Fruit fly (Drosophila melanogaster): ENCODE measurements around the gene CG11658.

CG11658 gene

DNA sequence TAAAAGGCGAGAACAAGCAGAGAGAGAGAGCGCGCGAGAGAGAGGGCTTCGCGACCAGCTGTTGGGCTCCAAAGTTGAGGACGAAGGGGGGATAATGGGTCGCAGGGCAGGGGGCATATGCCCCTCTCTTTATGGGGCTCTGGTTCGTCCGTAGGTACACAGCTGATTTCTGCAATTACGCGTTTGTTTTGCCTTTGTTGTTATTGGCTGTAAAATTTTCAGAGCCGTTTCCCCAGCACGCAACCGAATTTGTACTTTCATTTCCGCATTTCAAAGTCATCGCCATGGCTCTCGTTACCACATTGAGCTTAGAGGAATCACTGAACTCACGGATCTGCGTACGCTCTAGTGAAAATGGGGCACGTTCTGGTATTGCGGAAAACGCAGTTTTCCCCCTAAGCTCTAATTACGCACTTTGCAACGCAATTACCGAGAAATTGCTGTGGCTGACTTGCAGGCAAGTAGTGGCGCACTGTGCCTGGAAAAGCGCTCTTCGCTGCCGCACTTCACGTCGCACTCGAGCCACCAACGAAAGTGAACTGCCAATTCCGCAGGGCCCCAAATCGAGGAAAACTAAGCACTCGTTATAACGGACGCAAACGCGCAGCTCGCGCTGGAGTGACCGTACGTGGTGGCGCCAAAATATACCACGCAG lies at the start of gene CG11658 (continued):
- TF ChIP-seq Stat92E (GFP tag; optimal IDR thresholded peaks at IDR 0.05) (no peak), TFAM (GFP tag; optimal IDR thresholded peaks at IDR 0.05) (no peak), Blimp-1 (GFP tag; optimal IDR thresholded peaks at IDR 0.05) (peak; percentile 68), bbx (GFP tag; IDR thresholded peaks at IDR 0.05; ENCODE audit: partially characterized antibody) (peak; percentile 43; the same call in 1 of the 2 replicates), repo (GFP tag; optimal IDR thresholded peaks at IDR 0.05) (no peak), CG10543 (GFP tag; optimal IDR thresholded peaks at IDR 0.05) (peak; percentile 63), da (GFP tag; optimal IDR thresholded peaks at IDR 0.05) (no peak), CG12391 (tag; optimal IDR thresholded peaks at IDR 0.05) (no peak), Fer3 (tag; optimal IDR thresholded peaks at IDR 0.05) (no peak), CG1602 (GFP tag; optimal IDR thresholded peaks at IDR 0.05) (no peak), CG13424 (tag; optimal IDR thresholded peaks at IDR 0.05) (no peak), insv (GFP tag; optimal IDR thresholded peaks at IDR 0.05) (no peak), Bgb (GFP tag; IDR thresholded peaks at IDR 0.05; ENCODE audit: partially characterized antibody) (peak; percentile 26), peb (GFP tag; IDR thresholded peaks at IDR 0.05) (no peak), crp (GFP tag; optimal IDR thresholded peaks at IDR 0.05) (peak in 1 of 2 experiments; percentile 84), crol (GFP tag; IDR thresholded peaks at IDR 0.05) (peak; percentile 100), gsb (GFP tag; IDR thresholded peaks at IDR 0.05) (0 out of 2 replicates have a peak, but pooled peaks have one; percentile 11), Atf-2 (GFP tag; optimal IDR thresholded peaks at IDR 0.05) (no peak), BtbVII (GFP tag; optimal IDR thresholded peaks at IDR 0.05) (peak; percentile 25), pb (GFP tag; optimal IDR thresholded peaks at IDR 0.05) (peak; percentile 11), Optix (GFP tag; IDR thresholded peaks at IDR 0.05) (0 out of 3 replicates have a peak, but pooled peaks have one; percentile 24), Dp (GFP tag; optimal IDR thresholded peaks at IDR 0.05) (peak; percentile 84), CG1024 (GFP tag; IDR thresholded peaks at IDR 0.05) (peak; percentile 7; the same call in 1 of the 2 replicates), CG12236 (GFP tag; optimal IDR thresholded peaks at IDR 0.05) (no peak), sug (tag; optimal IDR thresholded peaks at IDR 0.05) (peak; percentile 15), CG18262 (tag; optimal IDR thresholded peaks at IDR 0.05) (no peak), seq (GFP tag; IDR thresholded peaks at IDR 0.05) (peak; percentile 58), sna (GFP tag; IDR thresholded peaks at IDR 0.05; ENCODE audit: partially characterized antibody) (no peak), sob (GFP tag; IDR thresholded peaks at IDR 0.05) (no peak), CG16779 (GFP tag; IDR thresholded peaks at IDR 0.05) (peak; percentile 65; the same call in 1 of the 2 replicates), fd96Cb (tag; optimal IDR thresholded peaks at IDR 0.05) (no peak), CG12942 (GFP tag; optimal IDR thresholded peaks at IDR 0.05) (no peak), CG7963 (GFP tag; IDR thresholded peaks at IDR 0.05; ENCODE audit: partially characterized antibody) (no peak), Rfx (GFP tag; IDR thresholded peaks at IDR 0.05) (peak; percentile 4), Deaf1 (tag; optimal IDR thresholded peaks at IDR 0.05) (peak; percentile 38), prd (optimal IDR thresholded peaks at IDR 0.05) (no peak), prd (GFP tag; IDR thresholded peaks at IDR 0.05) (no peak), exex (tag; optimal IDR thresholded peaks at IDR 0.05) (peak; percentile 54), Dref (GFP tag; IDR thresholded peaks at IDR 0.05) (no peak), CG7372 (GFP tag; IDR thresholded peaks at IDR 0.05) (no peak), CG11398 (GFP tag; optimal IDR thresholded peaks at IDR 0.05) (peak; percentile 22), Nf-YC (tag; optimal IDR thresholded peaks at IDR 0.05) (peak; percentile 40), Hr78 (GFP tag; optimal IDR thresholded peaks at IDR 0.05) (peak in 1 of 2 experiments; percentile 25), CG14860 (GFP tag; IDR thresholded peaks at IDR 0.05; ENCODE audit: partially characterized antibody) (0 out of 3 replicates have a peak, but pooled peaks have one; percentile 21), corto (GFP tag; optimal IDR thresholded peaks at IDR 0.05) (no peak), Gug (GFP tag; IDR thresholded peaks at IDR 0.05) (peak; percentile 36; the same call in 3 of the 4 replicates), sr (GFP tag; IDR thresholded peaks at IDR 0.05) (peak; percentile 49; the same call in 1 of the 3 replicates), grau (tag; optimal IDR thresholded peaks at IDR 0.05) (peak; percentile 73), ranshi (GFP tag; IDR thresholded peaks at IDR 0.05) (no peak; the same call in 1 of the 2 replicates)

Data from whole organism, embryonic.